Fruit fly (Drosophila melanogaster): ENCODE measurements around the gene CG42525.

Gene CG42525

dm6 chr3L:3161968-3162367, 27.6 kb downstream of the CG42525 start, which contains the start of gene rasp:
TSS of gene rasp (plus strand) at chr3L:3162180.
- TF ChIP-seq noc (tag; optimal IDR thresholded peaks at IDR 0.05), result no peak

DNA sequence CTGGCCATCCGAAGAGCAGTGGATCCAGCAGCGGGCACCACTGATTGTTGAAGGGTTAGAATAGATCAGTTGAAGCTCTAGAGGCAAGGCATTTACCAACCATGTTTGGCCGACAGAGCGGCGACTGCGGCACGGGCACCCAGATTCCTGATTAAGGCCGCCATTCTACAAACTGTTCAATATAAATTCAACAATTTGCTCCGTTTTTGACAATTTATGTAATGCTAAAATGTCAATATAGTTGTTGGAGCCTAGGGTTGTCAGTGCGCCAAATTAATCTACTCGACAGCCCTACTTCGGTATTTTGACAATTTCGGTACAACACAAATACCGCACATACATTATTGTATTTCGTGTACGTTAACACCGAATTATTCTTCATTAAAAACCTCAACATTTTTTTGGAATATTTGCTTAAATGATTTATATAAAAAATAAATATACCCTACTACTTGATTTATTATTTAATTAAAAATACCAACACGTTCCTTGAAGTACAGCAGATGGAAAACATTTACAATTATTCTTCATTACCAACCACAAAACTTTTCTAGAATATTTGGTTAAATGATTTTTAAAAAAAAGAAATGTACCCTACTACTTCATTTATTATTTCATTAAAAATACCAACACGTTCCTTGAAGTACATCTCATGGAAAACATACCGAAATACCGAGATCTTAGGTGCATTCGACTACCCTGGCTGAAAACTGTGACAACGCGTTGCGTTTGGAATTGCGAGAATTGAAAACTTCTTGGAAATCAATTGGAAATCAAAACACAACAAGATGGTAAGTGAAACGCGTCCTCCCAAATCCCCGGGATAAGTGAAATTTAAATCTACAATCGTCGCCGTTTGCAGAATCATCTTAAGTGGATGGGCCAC, 30.0 kb downstream of the CG42525 start, which contains the start of the genes ND-30 and CG15812:
TSS of gene ND-30 (minus strand) at position 270 of the 886 bp plus-strand sequence.
TSS of gene CG15812 (plus strand) at position 683 of the 886 bp plus-strand sequence.
- TF ChIP-seq noc (tag; optimal IDR thresholded peaks at IDR 0.05), result no peak

dm6 chr3L:3157651-3158050, 31.9 kb downstream of the CG42525 start:
- TF ChIP-seq noc (tag; optimal IDR thresholded peaks at IDR 0.05), result no peak

dm6 chr3L:3150376-3150775, 39.2 kb downstream of the CG42525 start:
- no peak for TF ChIP-seq noc (tag; optimal IDR thresholded peaks at IDR 0.05)

DNA sequence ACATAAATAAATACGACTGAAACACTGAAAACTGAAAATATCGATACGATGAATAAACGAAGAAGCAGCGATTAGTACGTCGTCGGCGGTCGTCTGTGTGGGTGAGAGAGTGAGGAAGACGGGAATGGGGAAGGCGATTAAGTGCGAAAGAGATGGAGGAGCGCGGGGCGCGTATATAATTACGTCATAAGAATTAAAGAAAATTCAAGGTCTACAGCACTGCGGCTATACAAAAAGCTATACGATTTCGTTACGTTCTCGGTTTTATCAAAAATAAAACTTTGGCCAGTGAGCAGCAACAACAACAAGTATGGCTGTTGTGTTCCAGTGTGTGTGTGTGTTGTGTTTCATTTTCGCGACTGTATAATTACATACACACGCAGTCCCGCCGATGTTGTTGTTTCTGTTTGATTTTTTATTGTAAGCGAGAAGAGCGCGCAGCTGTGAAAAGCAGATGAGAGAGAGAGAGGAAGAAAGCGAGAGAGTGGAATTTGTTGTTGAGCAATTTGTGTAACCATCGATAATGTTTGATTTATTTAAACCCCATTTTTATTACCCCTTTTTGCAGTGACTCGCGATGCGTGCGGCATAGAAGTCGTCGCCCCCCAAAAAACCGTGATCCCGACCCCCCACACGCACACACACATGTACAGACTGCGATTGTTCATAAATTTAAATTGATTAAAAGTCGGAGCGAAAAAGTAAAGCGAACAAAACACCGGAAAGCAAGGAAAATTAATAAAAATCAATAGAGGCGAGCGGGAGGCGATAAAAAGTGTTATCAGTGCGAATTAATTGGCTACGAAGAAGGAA, 40.3 kb downstream of the CG42525 start:
- TF ChIP-seq noc (tag; optimal IDR thresholded peaks at IDR 0.05), result peak; percentile 60

DNA sequence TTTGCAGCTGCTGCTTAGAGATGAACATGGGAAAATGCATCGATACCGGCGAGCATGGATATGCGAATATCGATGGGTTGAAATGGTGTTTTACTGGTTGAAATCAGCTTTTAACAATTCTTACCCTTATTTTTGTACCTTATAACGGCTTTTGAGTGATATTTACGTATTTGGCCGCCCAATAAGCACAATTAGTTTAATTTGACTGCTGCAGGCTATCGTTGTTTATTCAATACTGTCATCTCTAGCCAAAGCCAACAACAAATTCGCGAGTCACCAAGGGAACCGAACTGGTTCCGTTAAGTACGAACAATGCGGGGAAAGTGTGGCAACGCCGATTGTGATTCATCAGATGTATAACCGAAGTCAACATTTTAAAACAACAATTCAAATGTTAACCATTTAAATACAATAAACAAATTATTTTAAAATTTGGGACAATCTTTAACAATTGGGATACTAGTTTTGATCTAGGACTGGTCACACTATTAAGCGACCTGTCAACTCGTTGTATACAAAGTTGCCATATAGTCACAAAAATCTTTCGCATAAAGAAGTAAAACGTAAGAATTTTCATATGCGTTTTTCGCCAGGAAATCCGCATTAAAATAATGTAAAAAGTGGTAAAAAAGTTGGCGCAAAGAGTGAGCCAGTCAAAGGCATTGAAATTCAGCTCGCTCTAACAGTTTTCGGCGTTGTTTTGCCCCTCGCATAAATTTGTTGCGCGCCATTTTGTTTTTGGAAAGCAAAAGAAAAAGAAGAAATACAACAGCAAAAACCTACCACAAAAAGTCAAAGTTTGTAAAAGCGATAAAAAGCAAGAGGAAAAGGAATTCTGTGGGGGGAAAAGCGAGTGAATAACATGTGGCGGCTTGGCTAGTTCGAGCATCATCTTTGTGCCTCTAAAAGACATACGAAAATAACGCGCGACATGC, 41.2 kb downstream of the CG42525 start, which contains the start of the genes Usp5 and BtbVII:
TSS of gene Usp5 (minus strand) at position 234 of the 935 bp plus-strand sequence.
TSS of gene BtbVII (plus strand) at position 522 of the 935 bp plus-strand sequence.
- TF ChIP-seq noc (tag; optimal IDR thresholded peaks at IDR 0.05), result peak; percentile 37

dm6 chr3L:3143383-3143962, 46.1 kb downstream of the CG42525 start, which contains the start of the genes CG11537 and Alg2:
TSS of gene CG11537 (minus strand) at chr3L:3143457.
TSS of gene Alg2 (plus strand) at chr3L:3143808.
- no peak for TF ChIP-seq noc (tag; optimal IDR thresholded peaks at IDR 0.05)

- no peak for TF ChIP-seq noc (tag; optimal IDR thresholded peaks at IDR 0.05)
Measured at dm6 chr3L:3142516-3143382, 46.8 kb downstream of the CG42525 start.

DNA sequence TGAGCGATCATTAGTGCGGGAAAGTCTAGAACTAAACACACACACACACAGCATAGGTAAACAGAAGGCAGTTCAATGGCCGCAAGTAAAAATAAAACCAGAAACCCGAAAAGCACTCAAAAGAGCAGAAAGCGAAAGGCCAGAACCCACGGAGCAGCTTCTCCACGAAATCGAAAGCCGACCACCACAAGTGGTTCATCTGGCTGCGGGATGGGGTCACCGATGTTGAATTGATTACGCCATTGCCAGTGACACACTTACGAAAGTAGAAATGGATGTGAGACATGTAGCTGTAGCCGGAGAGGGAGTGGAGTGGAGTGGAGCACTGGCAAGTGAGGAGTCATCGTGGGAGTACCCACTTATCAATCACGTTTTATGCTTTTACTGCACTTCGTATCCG, 48.1 kb downstream of the CG42525 start:
- no peak for TF ChIP-seq noc (tag; optimal IDR thresholded peaks at IDR 0.05)
